Fruit fly (Drosophila melanogaster) whole organism, pupa: Measurements from ENCODE around the gene CG44090.

Source experiments
- CG10348 ChIP-seq: fragments of 200-800 bp; sonication (Bioruptor generic); IDR thresholded peaks from 2 replicates; pipeline ENCODE4 v1.3.6; 2022; ENCODE audit warnings: missing biosample characterization, missing genetic modification characterization
- CG12605 ChIP-seq: fragments of 200-800 bp; sonication (Bioruptor generic); IDR thresholded peaks from 2 replicates; pipeline ENCODE4 v1.3.6; 2022; ENCODE audit warnings: missing biosample characterization, missing genetic modification characterization
- CG15710 ChIP-seq: fragments of 200-800 bp; sonication (Bioruptor generic); optimal IDR thresholded peaks from 2 replicates; lab custom pipeline; 2018; ENCODE audit warnings: missing biosample characterization, mild to moderate bottlenecking, missing genetic modification characterization, moderate library complexity
- CG17806 ChIP-seq: fragments of 200-800 bp; sonication (Bioruptor generic); optimal IDR thresholded peaks from 2 replicates; lab custom pipeline; 2018; ENCODE audit warnings: missing biosample characterization, mild to moderate bottlenecking, missing genetic modification characterization, moderate library complexity
- CG32121 ChIP-seq: fragments of 200-800 bp; sonication (Bioruptor generic); IDR thresholded peaks from 2 replicates; pipeline ENCODE4 v1.3.6; 2022; ENCODE audit warnings: missing biosample characterization, missing genetic modification characterization
- CG8159 ChIP-seq: fragments of 200-800 bp; sonication (Bioruptor generic); optimal IDR thresholded peaks from 3 replicates; lab custom pipeline; 2018; ENCODE audit warnings: missing biosample characterization, mild to moderate bottlenecking, missing genetic modification characterization, moderate library complexity
- CG9948 ChIP-seq: fragments of 200-800 bp; sonication (Bioruptor generic); optimal IDR thresholded peaks from 2 replicates; lab custom pipeline; 2018; ENCODE audit warnings: missing biosample characterization, mild to moderate bottlenecking, missing genetic modification characterization, moderate library complexity
- D1 ChIP-seq: fragments of 200-800 bp; sonication (Bioruptor generic); optimal IDR thresholded peaks from 2 replicates; lab custom pipeline; 2018; ENCODE audit warnings: missing biosample characterization, mild to moderate bottlenecking, missing genetic modification characterization, moderate library complexity
- Ets98B ChIP-seq: fragments of 200-800 bp; sonication (Bioruptor generic); IDR thresholded peaks from 2 replicates; pipeline ENCODE4 v1.3.6; 2022; ENCODE audit warnings: missing biosample characterization, missing genetic modification characterization
- Pif1A ChIP-seq: fragments of 200-800 bp; sonication (Bioruptor generic); optimal IDR thresholded peaks from 3 replicates; lab custom pipeline; 2016; ENCODE audit warnings: missing biosample characterization, missing genetic modification characterization
- Pif1B ChIP-seq: fragments of 200-800 bp; sonication (Bioruptor generic); optimal IDR thresholded peaks from 3 replicates; lab custom pipeline; 2016; ENCODE audit warnings: missing biosample characterization, missing genetic modification characterization
- gl ChIP-seq: fragments of 200-800 bp; sonication (Bioruptor generic); optimal IDR thresholded peaks from 2 replicates; lab custom pipeline; 2018; ENCODE audit warnings: missing biosample characterization, mild to moderate bottlenecking, missing genetic modification characterization

- no peak for TF ChIP-seq Pif1B (GFP tag; lab: Kevin White, UChicago)
- TF ChIP-seq CG15710 (tag; lab: Kevin White, UChicago), result no peak
- no peak for TF ChIP-seq CG32121 (GFP tag; lab: Robert Waterston, UW)
- no peak for TF ChIP-seq gl (tag; lab: Kevin White, UChicago)
- no peak for TF ChIP-seq CG9948 (tag; lab: Kevin White, UChicago)
- no peak for TF ChIP-seq CG10348 (GFP tag; lab: Robert Waterston, UW)
- TF ChIP-seq CG12605 (GFP tag; lab: Robert Waterston, UW), result no peak
- no peak for TF ChIP-seq D1 (tag; lab: Kevin White, UChicago)
- no peak for TF ChIP-seq CG17806 (tag; lab: Kevin White, UChicago)
- no peak for TF ChIP-seq Pif1A
- no peak for TF ChIP-seq CG8159
- no peak for TF ChIP-seq Ets98B
These were observed 13.4 kb upstream of the CG44090 start for dm6 chr3R:17447615-17448014.
